Worm (Caenorhabditis elegans): ENCODE data around the gene ZK1307.3.

The ZK1307.3 gene

ce11 chrII:9682044-9682443, 29.2 kb upstream of the ZK1307.3 start:
- TF ChIP-seq hmg-4 (GFP tag; optimal IDR thresholded peaks at IDR 0.05), result no peak
- no peak for TF ChIP-seq scrt-1 (GFP tag; IDR thresholded peaks at IDR 0.05)
- TF ChIP-seq F13C5.2 (tag; optimal IDR thresholded peaks at IDR 0.05), result no peak
- no peak for TF ChIP-seq ets-7 (tag; optimal IDR thresholded peaks at IDR 0.05)
- TF ChIP-seq sea-1 (GFP tag; conservative IDR thresholded peaks at IDR 0.05), result no peak
- no peak for TF ChIP-seq tbx-11 (GFP tag; IDR thresholded peaks at IDR 0.05)
- no peak for TF ChIP-seq hmbx-1 (tag; optimal IDR thresholded peaks at IDR 0.05)
- no peak for TF ChIP-seq ceh-13 (GFP tag; optimal IDR thresholded peaks at IDR 0.05)
- no peak for TF ChIP-seq ama-1 (optimal IDR thresholded peaks at IDR 0.05)

- TF ChIP-seq tbx-37 (GFP tag; conservative IDR thresholded peaks at IDR 0.05) (no peak), ceh-13 (GFP tag; optimal IDR thresholded peaks at IDR 0.05) (no peak), hmg-4 (GFP tag; optimal IDR thresholded peaks at IDR 0.05) (no peak), scrt-1 (GFP tag; IDR thresholded peaks at IDR 0.05) (no peak), ets-7 (tag; optimal IDR thresholded peaks at IDR 0.05) (no peak), ceh-36 (tag; optimal IDR thresholded peaks at IDR 0.05) (no peak), B0310.2 (tag; optimal IDR thresholded peaks at IDR 0.05) (no peak), tbx-11 (GFP tag; IDR thresholded peaks at IDR 0.05) (no peak), flt-1 (GFP tag; IDR thresholded peaks at IDR 0.05) (no peak), aly-1 (tag; optimal IDR thresholded peaks at IDR 0.05) (no peak), sea-1 (GFP tag; conservative IDR thresholded peaks at IDR 0.05) (no peak), ama-1 (optimal IDR thresholded peaks at IDR 0.05) (no peak), tra-4 (tag; optimal IDR thresholded peaks at IDR 0.05) (no peak), hnd-1 (tag; optimal IDR thresholded peaks at IDR 0.05) (no peak), F13C5.2 (tag; optimal IDR thresholded peaks at IDR 0.05) (no peak), pes-1 (GFP tag; IDR thresholded peaks at IDR 0.05) (no peak), hmbx-1 (tag; optimal IDR thresholded peaks at IDR 0.05) (no peak)
Measured at ce11 chrII:9680493-9680892, 27.7 kb upstream of the ZK1307.3 start, which contains the start of gene ZK1320.13. TSS of gene ZK1320.13 (plus strand) at chrII:9680793.

DNA sequence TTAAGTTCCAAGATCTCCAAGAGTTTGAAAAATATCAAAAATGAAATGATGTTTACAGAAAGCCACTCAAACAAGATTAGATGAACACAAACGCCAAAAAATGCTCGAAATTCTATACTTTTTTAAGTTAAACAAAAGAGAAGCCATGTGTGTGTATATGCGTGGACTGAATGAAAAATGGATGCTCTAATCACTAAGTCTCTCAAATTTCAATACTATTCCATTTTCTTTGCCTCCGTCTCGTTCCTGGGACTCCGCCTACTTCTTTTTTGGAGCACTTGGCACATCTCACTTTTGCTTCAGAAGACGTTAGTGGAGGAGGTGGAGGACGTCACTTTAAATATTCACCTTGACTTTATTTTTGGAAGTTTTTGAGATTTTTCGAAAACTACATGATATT, 27.0 kb upstream of the ZK1307.3 start:
- TF ChIP-seq ets-7 (tag; optimal IDR thresholded peaks at IDR 0.05) (no peak), tbx-11 (GFP tag; IDR thresholded peaks at IDR 0.05) (no peak), tbx-37 (GFP tag; conservative IDR thresholded peaks at IDR 0.05) (no peak), ceh-36 (tag; optimal IDR thresholded peaks at IDR 0.05) (no peak)

ce11 chrII:9677470-9677869, 24.7 kb upstream of the ZK1307.3 start:
- TF ChIP-seq flt-1 (GFP tag; IDR thresholded peaks at IDR 0.05), result no peak
- TF ChIP-seq ceh-13 (GFP tag; optimal IDR thresholded peaks at IDR 0.05), result no peak
- TF ChIP-seq pes-1 (GFP tag; IDR thresholded peaks at IDR 0.05), result no peak
- TF ChIP-seq ama-1 (optimal IDR thresholded peaks at IDR 0.05), result no peak
- no peak for TF ChIP-seq scrt-1 (GFP tag; IDR thresholded peaks at IDR 0.05)
- no peak for TF ChIP-seq hmg-4 (GFP tag; optimal IDR thresholded peaks at IDR 0.05)
- TF ChIP-seq hmbx-1 (tag; optimal IDR thresholded peaks at IDR 0.05), result no peak
- no peak for TF ChIP-seq ets-7 (tag; optimal IDR thresholded peaks at IDR 0.05)
- TF ChIP-seq aly-1 (tag; optimal IDR thresholded peaks at IDR 0.05), result no peak

- no peak for TF ChIP-seq tbx-37 (GFP tag; conservative IDR thresholded peaks at IDR 0.05)
- no peak for TF ChIP-seq aly-1 (tag; optimal IDR thresholded peaks at IDR 0.05)
- no peak for TF ChIP-seq tbx-11 (GFP tag; IDR thresholded peaks at IDR 0.05)
- no peak for TF ChIP-seq F13C5.2 (tag; optimal IDR thresholded peaks at IDR 0.05)
- TF ChIP-seq ceh-36 (tag; optimal IDR thresholded peaks at IDR 0.05), result no peak
Measured at ce11 chrII:9674678-9675077, 21.9 kb upstream of the ZK1307.3 start, which contains the start of gene arc-1. TSS of gene arc-1 (plus strand) at chrII:9674978.

- TF ChIP-seq ama-1 (optimal IDR thresholded peaks at IDR 0.05), result no peak
- TF ChIP-seq hmbx-1 (tag; optimal IDR thresholded peaks at IDR 0.05), result no peak
- no peak for TF ChIP-seq pes-1 (GFP tag; IDR thresholded peaks at IDR 0.05)
- TF ChIP-seq tra-4 (tag; optimal IDR thresholded peaks at IDR 0.05), result no peak
- TF ChIP-seq tbx-11 (GFP tag; IDR thresholded peaks at IDR 0.05), result no peak
- no peak for TF ChIP-seq hmg-4 (GFP tag; optimal IDR thresholded peaks at IDR 0.05)
- no peak for TF ChIP-seq F13C5.2 (tag; optimal IDR thresholded peaks at IDR 0.05)
- TF ChIP-seq scrt-1 (GFP tag; IDR thresholded peaks at IDR 0.05), result no peak
- no peak for TF ChIP-seq ets-7 (tag; optimal IDR thresholded peaks at IDR 0.05)
- TF ChIP-seq ceh-13 (GFP tag; optimal IDR thresholded peaks at IDR 0.05), result no peak
Measured at ce11 chrII:9671308-9671707, 18.5 kb upstream of the ZK1307.3 start, which contains the start of gene ZK1320.7. TSS of gene ZK1320.7 (plus strand) at chrII:9671608.

DNA sequence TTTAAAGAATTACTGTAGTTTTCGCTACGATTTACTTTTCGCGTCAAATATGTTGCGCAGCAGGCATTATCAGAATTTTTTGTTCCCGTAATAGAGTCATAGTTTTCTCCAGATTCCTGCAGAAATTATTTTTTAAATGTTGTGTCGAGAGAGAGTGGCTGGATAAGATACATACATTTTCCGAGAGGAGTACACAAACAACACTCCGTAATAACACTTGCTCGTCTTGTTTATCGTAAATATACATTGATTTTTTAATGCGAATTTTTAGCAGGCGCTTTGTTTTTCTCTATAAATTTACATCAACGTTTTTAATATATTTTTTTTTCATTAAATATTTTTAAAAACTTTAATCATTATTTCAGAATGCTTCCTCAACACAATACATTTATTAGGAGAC, 16.1 kb upstream of the ZK1307.3 start, which contains the start of gene taf-8:
taf-8 (plus strand) TSS at position 360 of the 400 bp plus-strand sequence.
- TF ChIP-seq pes-1 (GFP tag; IDR thresholded peaks at IDR 0.05), result no peak
- TF ChIP-seq F13C5.2 (tag; optimal IDR thresholded peaks at IDR 0.05), result peak; percentile 7

- TF ChIP-seq scrt-1 (GFP tag; IDR thresholded peaks at IDR 0.05) (no peak), sea-1 (GFP tag; conservative IDR thresholded peaks at IDR 0.05) (no peak), aly-1 (tag; optimal IDR thresholded peaks at IDR 0.05) (no peak), tra-4 (tag; optimal IDR thresholded peaks at IDR 0.05) (no peak), ama-1 (optimal IDR thresholded peaks at IDR 0.05) (no peak), pes-1 (GFP tag; IDR thresholded peaks at IDR 0.05) (no peak), ceh-36 (tag; optimal IDR thresholded peaks at IDR 0.05) (no peak), hnd-1 (tag; optimal IDR thresholded peaks at IDR 0.05) (no peak)
Measured at ce11 chrII:9667382-9667781, 14.6 kb upstream of the ZK1307.3 start, which contains the start of gene ZK1320.11. TSS of gene ZK1320.11 (plus strand) at chrII:9667624.

DNA sequence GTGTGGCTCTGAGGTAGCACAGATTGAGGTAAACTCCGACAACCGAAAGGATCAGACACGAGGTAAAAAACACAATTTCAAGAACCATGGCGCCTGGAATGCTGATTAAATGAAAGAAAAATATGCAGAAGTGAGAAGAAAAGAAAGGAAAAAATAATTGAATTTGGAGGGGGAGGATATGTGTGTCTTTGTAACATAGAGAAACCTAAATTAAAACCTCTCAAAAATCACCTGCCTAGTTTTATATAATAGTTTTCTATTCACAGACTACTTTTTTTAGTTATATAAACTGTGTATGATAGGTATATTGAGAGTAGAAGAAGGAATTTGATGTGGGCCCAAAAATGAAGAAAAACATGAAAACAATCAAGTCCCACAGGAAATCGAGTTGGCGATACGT, 12.8 kb upstream of the ZK1307.3 start, which contains the start of gene ZK1320.5:
ZK1320.5 (minus strand) TSS at position 101 of the 400 bp plus-strand sequence.
- no peak for TF ChIP-seq hmg-4 (GFP tag; optimal IDR thresholded peaks at IDR 0.05)
- no peak for TF ChIP-seq ceh-36 (tag; optimal IDR thresholded peaks at IDR 0.05)
- TF ChIP-seq sea-1 (GFP tag; conservative IDR thresholded peaks at IDR 0.05), result no peak
- no peak for TF ChIP-seq pes-1 (GFP tag; IDR thresholded peaks at IDR 0.05)
- no peak for TF ChIP-seq aly-1 (tag; optimal IDR thresholded peaks at IDR 0.05)
- TF ChIP-seq F13C5.2 (tag; optimal IDR thresholded peaks at IDR 0.05), result no peak
- TF ChIP-seq tbx-37 (GFP tag; conservative IDR thresholded peaks at IDR 0.05), result no peak
- TF ChIP-seq tra-4 (tag; optimal IDR thresholded peaks at IDR 0.05), result no peak
- TF ChIP-seq ama-1 (optimal IDR thresholded peaks at IDR 0.05), result no peak
- TF ChIP-seq flt-1 (GFP tag; IDR thresholded peaks at IDR 0.05), result no peak
